Worm (Caenorhabditis elegans): ENCODE measurements around the gene col-114.
A peak's percentile ranks its signal among the peaks of the same experiment; 100 is the strongest.

ce11 chrIV:7274969-7275548 lies 28.6 kb upstream of the col-114 start:
- TF ChIP-seq egl-27 (tag; optimal IDR thresholded peaks at IDR 0.05), result no peak
- TF ChIP-seq hlh-17 (GFP tag; optimal IDR thresholded peaks at IDR 0.05; ENCODE audit: borderline replicate concordance), result no peak
- TF ChIP-seq nhr-47 (tag; optimal IDR thresholded peaks at IDR 0.05), result peak; percentile 11
- TF ChIP-seq efl-3 (GFP tag; optimal IDR thresholded peaks at IDR 0.05), result no peak
- no peak for TF ChIP-seq ceh-88 (GFP tag; IDR thresholded peaks at IDR 0.05)
- no peak for TF ChIP-seq C34B4.2 (tag; optimal IDR thresholded peaks at IDR 0.05)
- TF ChIP-seq mdl-1 (tag; optimal IDR thresholded peaks at IDR 0.05), result no peak
- TF ChIP-seq jun-1 (tag; optimal IDR thresholded peaks at IDR 0.05), result no peak
- TF ChIP-seq ama-1 (optimal IDR thresholded peaks at IDR 0.05), result no peak
- no peak for TF ChIP-seq lin-15B (tag; optimal IDR thresholded peaks at IDR 0.05)
- no peak for TF ChIP-seq lin-35 (GFP tag; optimal IDR thresholded peaks at IDR 0.05)
- no peak for TF ChIP-seq nhr-19 (GFP tag; conservative IDR thresholded peaks at IDR 0.05)
- TF ChIP-seq nhr-77 (tag; optimal IDR thresholded peaks at IDR 0.05), result no peak
- no peak for TF ChIP-seq nhr-12 (tag; optimal IDR thresholded peaks at IDR 0.05)

Measured in whole organism, L1 larva.